Worm (Caenorhabditis elegans) whole organism, late embryonic: ENCODE measurements around the gene K02F6.4.

ENCODE experiments used
- elt-2 ChIP-seq: sonication (generic microtip); optimal IDR thresholded peaks from 2 replicates; lab custom pipeline; 2016; ENCODE audit warnings: missing genetic modification reagents, missing genetic modification characterization, missing compliant biosample characterization
- hlh-8 ChIP-seq: sonication (generic microtip); optimal IDR thresholded peaks from 2 replicates; lab custom pipeline; 2016; ENCODE audit warnings: missing genotype, missing genetic modification characterization, missing compliant biosample characterization

The K02F6.4 gene

DNA sequence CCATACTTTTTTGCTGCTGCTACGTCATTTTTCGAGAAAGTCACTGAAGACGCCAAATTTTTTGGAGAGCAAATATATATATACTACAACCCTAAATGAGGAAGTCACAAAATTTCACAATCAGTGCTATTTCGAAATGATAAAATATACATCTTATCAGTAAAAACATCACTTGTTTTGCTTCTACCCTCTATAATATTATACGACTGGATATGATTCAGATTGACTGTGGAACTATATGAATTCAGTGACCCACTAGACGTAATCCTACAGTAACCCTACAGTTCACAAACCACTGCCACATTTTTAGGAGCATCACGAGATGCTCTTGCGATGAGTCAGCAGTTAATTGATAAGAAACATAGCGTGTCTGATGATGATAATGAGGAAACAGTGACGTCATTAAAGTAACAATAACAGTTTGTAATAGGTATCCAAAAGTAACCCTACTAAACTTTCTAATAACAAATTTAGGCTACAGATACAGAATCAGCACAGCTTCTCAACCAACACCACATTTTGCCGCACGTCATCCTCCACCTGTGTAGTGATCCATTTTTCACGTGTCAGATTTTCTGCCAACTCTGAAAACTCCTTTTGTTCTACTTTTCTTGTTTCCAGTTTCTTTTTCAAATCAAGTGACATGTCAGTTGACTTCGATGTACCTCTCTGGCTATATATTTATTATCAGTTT is 48.7 kb downstream of the K02F6.4 start, which contains the start of the genes F33H12.7 and sri-39:
F33H12.7 (minus strand) TSS at position 51 of the 694 bp plus-strand sequence.
sri-39 (plus strand) TSS at position 644 of the 694 bp plus-strand sequence.
- TF ChIP-seq elt-2 (peak; percentile 85), hlh-8 (tag; lab: Kevin White, UChicago) (no peak)
